In the genomic region with DNA sequence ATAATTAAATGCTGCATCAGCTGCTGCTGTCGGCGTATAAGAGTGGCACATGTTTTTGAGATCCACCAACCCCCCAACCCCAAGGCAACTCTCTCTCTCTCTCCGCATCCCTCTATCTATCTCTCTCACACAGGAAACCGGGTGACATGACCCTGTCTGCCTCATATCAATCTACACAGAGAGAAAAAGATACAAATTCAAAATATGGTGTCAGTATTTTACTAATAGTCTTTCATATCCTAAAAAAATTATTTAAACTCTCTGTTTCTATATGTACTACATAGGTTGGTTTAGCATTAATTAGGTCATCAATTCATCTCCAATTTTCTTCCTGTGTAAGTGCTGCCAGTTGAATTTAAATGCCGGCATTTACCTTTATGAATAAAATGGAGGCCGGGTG, we compare ENCODE assay signal across 1 fruit fly cellular context.
TF ChIP-seq lines count a peak whose summit lies in the region.

No protein-coding gene starts in this region.

TF ChIP-seq in whole organism, embryonic, 481 proteins besides CTCF, POLR2A, EP300 and RAD21 (continued from another document and continues in another):
- TF ChIP-seq CG11456 (GFP tag; IDR thresholded peaks at IDR 0.05; lab: Robert Waterston, UW), result peak; percentile 88
- TF ChIP-seq CG3847 (GFP tag; IDR thresholded peaks at IDR 0.05; lab: Robert Waterston, UW), result peak; percentile 54
- TF ChIP-seq CG4328 (GFP tag; optimal IDR thresholded peaks at IDR 0.05; lab: Kevin White, UChicago), result peak; percentile 31
- TF ChIP-seq ERR (GFP tag; optimal IDR thresholded peaks at IDR 0.05; lab: Kevin White, UChicago), result peak; percentile 83
- peak; percentile 86 for TF ChIP-seq Atf6 (GFP tag; IDR thresholded peaks at IDR 0.05; lab: Robert Waterston, UW)
- no peak for TF ChIP-seq Doc3 (GFP tag; IDR thresholded peaks at IDR 0.05; lab: Robert Waterston, UW; ENCODE audit: partially characterized antibody)
- no peak for TF ChIP-seq mld (GFP tag; IDR thresholded peaks at IDR 0.05; lab: Robert Waterston, UW; ENCODE audit: partially characterized antibody)
- peak; percentile 76 for TF ChIP-seq bowl (GFP tag; IDR thresholded peaks at IDR 0.05; lab: Robert Waterston, UW)
- peak; percentile 90 for TF ChIP-seq Antp (GFP tag; optimal IDR thresholded peaks at IDR 0.05; lab: Kevin White, UChicago)
- peak; percentile 39 for TF ChIP-seq Fer2 (tag; optimal IDR thresholded peaks at IDR 0.05; lab: Kevin White, UChicago)
- TF ChIP-seq Mad (GFP tag; optimal IDR thresholded peaks at IDR 0.05; lab: Kevin White, UChicago), result peak; percentile 76
- TF ChIP-seq HLH54F (GFP tag; optimal IDR thresholded peaks at IDR 0.05; lab: Kevin White, UChicago), result peak; percentile 75
- TF ChIP-seq Lhr (GFP tag; optimal IDR thresholded peaks at IDR 0.05; lab: Kevin White, UChicago), result peak; percentile 79
- peak; percentile 68 to 97 for TF ChIP-seq bsh (GFP tag; optimal IDR thresholded peaks at IDR 0.05; lab: Kevin White, UChicago)
- TF ChIP-seq CG11504 (tag; optimal IDR thresholded peaks at IDR 0.05; lab: Kevin White, UChicago), result peak; percentile 95
- TF ChIP-seq CG12769 (tag; optimal IDR thresholded peaks at IDR 0.05; lab: Kevin White, UChicago), result peak; percentile 95
- TF ChIP-seq Gug (GFP tag; IDR thresholded peaks at IDR 0.05; lab: Robert Waterston, UW), result peak; percentile 74
- peak; percentile 90 for TF ChIP-seq H2.0 (GFP tag; IDR thresholded peaks at IDR 0.05; lab: Robert Waterston, UW)
- peak; percentile 91 for TF ChIP-seq dmrt11E (tag; optimal IDR thresholded peaks at IDR 0.05; lab: Kevin White, UChicago)
- TF ChIP-seq CG9215 (GFP tag; IDR thresholded peaks at IDR 0.05; lab: Robert Waterston, UW), result peak; percentile 68
- TF ChIP-seq CG7271 (tag; optimal IDR thresholded peaks at IDR 0.05; lab: Kevin White, UChicago), result peak; percentile 78
- peak; percentile 79 for TF ChIP-seq CG17568 (GFP tag; optimal IDR thresholded peaks at IDR 0.05; lab: Kevin White, UChicago)
- peak; percentile 83 for TF ChIP-seq HmgZ (tag; optimal IDR thresholded peaks at IDR 0.05; lab: Kevin White, UChicago)
- peak; percentile 70 for TF ChIP-seq CG4617 (GFP tag; optimal IDR thresholded peaks at IDR 0.05; lab: Kevin White, UChicago; ENCODE audit: borderline replicate concordance)
- peak; percentile 84 for TF ChIP-seq Mrtf (GFP tag; IDR thresholded peaks at IDR 0.05; lab: Robert Waterston, UW)
- peak; percentile 73 for TF ChIP-seq dm (GFP tag; optimal IDR thresholded peaks at IDR 0.05; lab: Kevin White, UChicago)
- TF ChIP-seq gcm (GFP tag; optimal IDR thresholded peaks at IDR 0.05; lab: Kevin White, UChicago), result peak; percentile 93
- peak; percentile 93 for TF ChIP-seq CG14710 (tag; optimal IDR thresholded peaks at IDR 0.05; lab: Kevin White, UChicago)
- TF ChIP-seq Blimp-1 (GFP tag; optimal IDR thresholded peaks at IDR 0.05; lab: Kevin White, UChicago), result peak; percentile 93
- TF ChIP-seq CG17829 (tag; optimal IDR thresholded peaks at IDR 0.05; lab: Kevin White, UChicago), result peak; percentile 95
- peak; percentile 89 for TF ChIP-seq gce (GFP tag; IDR thresholded peaks at IDR 0.05; lab: Robert Waterston, UW)
- TF ChIP-seq Rfx (GFP tag; IDR thresholded peaks at IDR 0.05; lab: Robert Waterston, UW), result peak; percentile 87
- TF ChIP-seq CG10959 (GFP tag; IDR thresholded peaks at IDR 0.05; lab: Robert Waterston, UW), result peak; percentile 88
- TF ChIP-seq CG13624 (GFP tag; optimal IDR thresholded peaks at IDR 0.05; lab: Kevin White, UChicago), result peak; percentile 82
- peak; percentile 88 for TF ChIP-seq jumu (GFP tag; optimal IDR thresholded peaks at IDR 0.05; lab: Kevin White, UChicago)
- peak; percentile 86 for TF ChIP-seq CG32767 (GFP tag; IDR thresholded peaks at IDR 0.05; lab: Robert Waterston, UW)
- TF ChIP-seq CG32532 (GFP tag; IDR thresholded peaks at IDR 0.05; lab: Robert Waterston, UW), result peak; percentile 85
- TF ChIP-seq CG11723 (GFP tag; optimal IDR thresholded peaks at IDR 0.05; lab: Kevin White, UChicago), result peak; percentile 66
- TF ChIP-seq CG3281 (GFP tag; optimal IDR thresholded peaks at IDR 0.05; lab: Kevin White, UChicago), result peak; percentile 73
- peak; percentile 88 for TF ChIP-seq CG16863 (GFP tag; optimal IDR thresholded peaks at IDR 0.05; lab: Kevin White, UChicago)
- TF ChIP-seq CG17912 (GFP tag; optimal IDR thresholded peaks at IDR 0.05; lab: Kevin White, UChicago), result no peak
- peak; percentile 93 for TF ChIP-seq stc (GFP tag; IDR thresholded peaks at IDR 0.05; lab: Robert Waterston, UW)
- no peak for TF ChIP-seq D (optimal IDR thresholded peaks at IDR 0.05; lab: Kevin White, UChicago)
- TF ChIP-seq D (GFP tag; optimal IDR thresholded peaks at IDR 0.05; lab: Kevin White, UChicago), result peak; percentile 89
- TF ChIP-seq dpn (GFP tag; optimal IDR thresholded peaks at IDR 0.05; lab: Kevin White, UChicago), result peak; percentile 92 to 93
- peak; percentile 87 for TF ChIP-seq slbo (GFP tag; IDR thresholded peaks at IDR 0.05; lab: Robert Waterston, UW)
- peak; percentile 86 for TF ChIP-seq Aef1 (GFP tag; IDR thresholded peaks at IDR 0.05; lab: Robert Waterston, UW)
- TF ChIP-seq odd (GFP tag; optimal IDR thresholded peaks at IDR 0.05; lab: Kevin White, UChicago), result peak; percentile 71
- peak; percentile 50 for TF ChIP-seq Nf-YC (tag; optimal IDR thresholded peaks at IDR 0.05; lab: Kevin White, UChicago)
- peak; percentile 61 for TF ChIP-seq CG10321 (GFP tag; IDR thresholded peaks at IDR 0.05; lab: Robert Waterston, UW)
- TF ChIP-seq Xrp1 (GFP tag; IDR thresholded peaks at IDR 0.05; lab: Robert Waterston, UW), result peak; percentile 94
- peak; percentile 70 for TF ChIP-seq Hmr (GFP tag; optimal IDR thresholded peaks at IDR 0.05; lab: Kevin White, UChicago)
- peak; percentile 73 for TF ChIP-seq sim (GFP tag; IDR thresholded peaks at IDR 0.05; lab: Robert Waterston, UW)
- TF ChIP-seq Lim3 (GFP tag; IDR thresholded peaks at IDR 0.05; lab: Robert Waterston, UW), result peak; percentile 73
- TF ChIP-seq CG2889 (GFP tag; IDR thresholded peaks at IDR 0.05; lab: Robert Waterston, UW), result peak; percentile 79
- TF ChIP-seq lbe (GFP tag; optimal IDR thresholded peaks at IDR 0.05; lab: Kevin White, UChicago), result peak; percentile 93
- peak; percentile 84 for TF ChIP-seq esg (GFP tag; conservative IDR thresholded peaks at IDR 0.05; lab: Robert Waterston, UW)
- peak; percentile 79 for TF ChIP-seq btn (GFP tag; optimal IDR thresholded peaks at IDR 0.05; lab: Kevin White, UChicago)
- peak; percentile 84 for TF ChIP-seq CG2202 (tag; optimal IDR thresholded peaks at IDR 0.05; lab: Kevin White, UChicago)
- TF ChIP-seq Asciz (GFP tag; optimal IDR thresholded peaks at IDR 0.05; lab: Kevin White, UChicago), result peak; percentile 90
- TF ChIP-seq CG4820 (GFP tag; optimal IDR thresholded peaks at IDR 0.05; lab: Kevin White, UChicago), result peak; percentile 93
- TF ChIP-seq luna (GFP tag; optimal IDR thresholded peaks at IDR 0.05; lab: Kevin White, UChicago), result peak; percentile 61
- no peak for TF ChIP-seq Opbp (GFP tag; IDR thresholded peaks at IDR 0.05; lab: Robert Waterston, UW; ENCODE audit: partially characterized antibody)
- peak; percentile 88 for TF ChIP-seq B-H1 (GFP tag; IDR thresholded peaks at IDR 0.05; lab: Robert Waterston, UW)
- peak; percentile 84 for TF ChIP-seq crc (GFP tag; optimal IDR thresholded peaks at IDR 0.05; lab: Kevin White, UChicago)
- TF ChIP-seq CG8281 (tag; optimal IDR thresholded peaks at IDR 0.05; lab: Kevin White, UChicago), result peak; percentile 60
- TF ChIP-seq crol (GFP tag; IDR thresholded peaks at IDR 0.05; lab: Robert Waterston, UW), result peak; percentile 65
- TF ChIP-seq Oaz (GFP tag; IDR thresholded peaks at IDR 0.05; lab: Robert Waterston, UW), result peak; percentile 83
- peak; percentile 79 for TF ChIP-seq nerfin-1 (tag; optimal IDR thresholded peaks at IDR 0.05; lab: Kevin White, UChicago)
- TF ChIP-seq CG8944 (GFP tag; optimal IDR thresholded peaks at IDR 0.05; lab: Kevin White, UChicago), result peak; percentile 86
- TF ChIP-seq hb (GFP tag; IDR thresholded peaks at IDR 0.05; lab: Robert Waterston, UW; ENCODE audit: partially characterized antibody), result no peak
- peak; percentile 93 for TF ChIP-seq ttk (GFP tag; IDR thresholded peaks at IDR 0.05; lab: Robert Waterston, UW)
- TF ChIP-seq stwl (tag; optimal IDR thresholded peaks at IDR 0.05; lab: Kevin White, UChicago), result peak; percentile 62
- TF ChIP-seq Hey (tag; optimal IDR thresholded peaks at IDR 0.05; lab: Kevin White, UChicago), result no peak
- peak; percentile 72 for TF ChIP-seq tx (GFP tag; optimal IDR thresholded peaks at IDR 0.05; lab: Kevin White, UChicago)
- peak; percentile 90 for TF ChIP-seq CG17361 (GFP tag; IDR thresholded peaks at IDR 0.05; lab: Robert Waterston, UW)
- peak; percentile 65 for TF ChIP-seq CG1233 (GFP tag; optimal IDR thresholded peaks at IDR 0.05; lab: Kevin White, UChicago)
- peak; percentile 48; the same call in 1 of the 3 replicates for TF ChIP-seq Optix (GFP tag; IDR thresholded peaks at IDR 0.05; lab: Robert Waterston, UW)
- peak; percentile 67 for TF ChIP-seq Deaf1 (tag; optimal IDR thresholded peaks at IDR 0.05; lab: Kevin White, UChicago)
- peak; percentile 92 for TF ChIP-seq sisA (GFP tag; IDR thresholded peaks at IDR 0.05; lab: Robert Waterston, UW)
- peak; percentile 92 for TF ChIP-seq H15 (GFP tag; IDR thresholded peaks at IDR 0.05; lab: Robert Waterston, UW)
- peak; percentile 92 for TF ChIP-seq Xbp1 (GFP tag; optimal IDR thresholded peaks at IDR 0.05; lab: Kevin White, UChicago)
- peak; percentile 72; the same call in 1 of the 2 replicates for TF ChIP-seq MBD-R2 (GFP tag; IDR thresholded peaks at IDR 0.05; lab: Robert Waterston, UW)
- peak; percentile 79 for TF ChIP-seq CG11696 (GFP tag; IDR thresholded peaks at IDR 0.05; lab: Robert Waterston, UW)
- TF ChIP-seq wek (GFP tag; optimal IDR thresholded peaks at IDR 0.05; lab: Kevin White, UChicago), result peak; percentile 80
- no peak for TF ChIP-seq B-H2 (GFP tag; optimal IDR thresholded peaks at IDR 0.05; lab: Kevin White, UChicago)
- no peak for TF ChIP-seq GATAe (GFP tag; conservative IDR thresholded peaks at IDR 0.05; lab: Robert Waterston, UW)
- TF ChIP-seq CG2712 (tag; optimal IDR thresholded peaks at IDR 0.05; lab: Kevin White, UChicago), result peak; percentile 97
- peak; percentile 78 for TF ChIP-seq Dek (tag; optimal IDR thresholded peaks at IDR 0.05; lab: Kevin White, UChicago)
- peak; percentile 83 for TF ChIP-seq kay (GFP tag; optimal IDR thresholded peaks at IDR 0.05; lab: Kevin White, UChicago)
- peak; percentile 91 for TF ChIP-seq CG15269 (tag; optimal IDR thresholded peaks at IDR 0.05; lab: Kevin White, UChicago)
- peak; percentile 40 for TF ChIP-seq CG17186 (GFP tag; optimal IDR thresholded peaks at IDR 0.05; lab: Kevin White, UChicago)
- TF ChIP-seq Tbp (GFP tag; optimal IDR thresholded peaks at IDR 0.05; lab: Kevin White, UChicago), result no peak
- peak; percentile 83 for TF ChIP-seq CG16815 (GFP tag; optimal IDR thresholded peaks at IDR 0.05; lab: Kevin White, UChicago)
- TF ChIP-seq sob (GFP tag; IDR thresholded peaks at IDR 0.05; lab: Robert Waterston, UW), result peak; percentile 87
- peak; percentile 85 for TF ChIP-seq CG3065 (GFP tag; optimal IDR thresholded peaks at IDR 0.05; lab: Kevin White, UChicago)
- peak; percentile 64 for TF ChIP-seq shn (GFP tag; optimal IDR thresholded peaks at IDR 0.05; lab: Kevin White, UChicago)
- TF ChIP-seq chinmo (GFP tag; IDR thresholded peaks at IDR 0.05; lab: Robert Waterston, UW; ENCODE audit: partially characterized antibody), result no peak
- TF ChIP-seq Ada2b (GFP tag; IDR thresholded peaks at IDR 0.05; lab: Robert Waterston, UW), result peak; percentile 94
- TF ChIP-seq cas (GFP tag; IDR thresholded peaks at IDR 0.05; lab: Robert Waterston, UW), result no peak
- peak; percentile 90 for TF ChIP-seq CG5245 (GFP tag; optimal IDR thresholded peaks at IDR 0.05; lab: Kevin White, UChicago)
- TF ChIP-seq CG2678 (tag; optimal IDR thresholded peaks at IDR 0.05; lab: Kevin White, UChicago), result peak; percentile 92
- TF ChIP-seq CG6654 (GFP tag; optimal IDR thresholded peaks at IDR 0.05; lab: Kevin White, UChicago), result peak; percentile 75
- no peak for TF ChIP-seq CG6791 (GFP tag; IDR thresholded peaks at IDR 0.05; lab: Robert Waterston, UW; ENCODE audit: partially characterized antibody)
- peak; percentile 92 for TF ChIP-seq CG10366 (GFP tag; IDR thresholded peaks at IDR 0.05; lab: Robert Waterston, UW)
- peak; percentile 57 for TF ChIP-seq CG4360 (GFP tag; IDR thresholded peaks at IDR 0.05; lab: Robert Waterston, UW)
- TF ChIP-seq Camta (GFP tag; optimal IDR thresholded peaks at IDR 0.05; lab: Kevin White, UChicago), result peak; percentile 91
- TF ChIP-seq CG1792 (GFP tag; optimal IDR thresholded peaks at IDR 0.05; lab: Kevin White, UChicago), result peak; percentile 83
- peak; percentile 61; the same call in 1 of the 2 replicates for TF ChIP-seq wdn (GFP tag; IDR thresholded peaks at IDR 0.05; lab: Robert Waterston, UW)
- peak; percentile 87 for TF ChIP-seq CG8089 (GFP tag; optimal IDR thresholded peaks at IDR 0.05; lab: Kevin White, UChicago)
- no peak for TF ChIP-seq ato (GFP tag; IDR thresholded peaks at IDR 0.05; lab: Robert Waterston, UW; ENCODE audit: partially characterized antibody)
- peak; percentile 95 for TF ChIP-seq tap (tag; optimal IDR thresholded peaks at IDR 0.05; lab: Kevin White, UChicago)
- no peak for TF ChIP-seq mirr (GFP tag; optimal IDR thresholded peaks at IDR 0.05; lab: Kevin White, UChicago)
- TF ChIP-seq CG13894 (tag; optimal IDR thresholded peaks at IDR 0.05; lab: Kevin White, UChicago), result no peak
- peak; percentile 74 for TF ChIP-seq Dad (GFP tag; optimal IDR thresholded peaks at IDR 0.05; lab: Kevin White, UChicago)
- TF ChIP-seq ci (GFP tag; IDR thresholded peaks at IDR 0.05; lab: Robert Waterston, UW), result peak; percentile 96
- TF ChIP-seq pros (GFP tag; optimal IDR thresholded peaks at IDR 0.05; lab: Kevin White, UChicago), result no peak
- no peak for TF ChIP-seq lov (optimal IDR thresholded peaks at IDR 0.05; lab: Kevin White, UChicago)
- TF ChIP-seq lov (GFP tag; IDR thresholded peaks at IDR 0.05; lab: Robert Waterston, UW), result peak; percentile 89
- TF ChIP-seq jigr1 (GFP tag; IDR thresholded peaks at IDR 0.05; lab: Robert Waterston, UW), result peak; percentile 62; the same call in 1 of the 3 replicates
- peak; percentile 91 for TF ChIP-seq Nf-YA (GFP tag; IDR thresholded peaks at IDR 0.05; lab: Robert Waterston, UW)
- TF ChIP-seq CG1603 (tag; optimal IDR thresholded peaks at IDR 0.05; lab: Kevin White, UChicago), result peak; percentile 97
- TF ChIP-seq CG1832 (GFP tag; optimal IDR thresholded peaks at IDR 0.05; lab: Kevin White, UChicago), result peak; percentile 50
- TF ChIP-seq CG2875 (GFP tag; optimal IDR thresholded peaks at IDR 0.05; lab: Kevin White, UChicago), result peak; percentile 87
- TF ChIP-seq gt (GFP tag; IDR thresholded peaks at IDR 0.05; lab: Robert Waterston, UW), result peak; percentile 58; the same call in 1 of the 2 replicates
- TF ChIP-seq kah (GFP tag; optimal IDR thresholded peaks at IDR 0.05; lab: Kevin White, UChicago), result peak; percentile 80
- peak; percentile 92 for TF ChIP-seq chn (GFP tag; optimal IDR thresholded peaks at IDR 0.05; lab: Kevin White, UChicago)
